Fruit fly (Drosophila melanogaster) whole organism, adult: ENCODE results near the gene Ndc1.

ENCODE experiments used
- CG33017 ChIP-seq: fragments of 200-800 bp; sonication (Bioruptor generic); optimal IDR thresholded peaks from 2 replicates; lab custom pipeline; 2018; ENCODE audit warnings: missing biosample characterization, mild to moderate bottlenecking, missing genetic modification characterization, moderate library complexity
- CG5204 ChIP-seq: fragments of 200-800 bp; sonication (Bioruptor generic); optimal IDR thresholded peaks from 2 replicates; lab custom pipeline; 2016; ENCODE audit warnings: missing biosample characterization, missing genetic modification characterization
- Clk ChIP-seq: fragments of 200-800 bp; sonication (Bioruptor generic); optimal IDR thresholded peaks from 2 replicates; lab custom pipeline; 2017; ENCODE audit warnings: missing biosample characterization, missing genetic modification characterization
- Crg-1 ChIP-seq: fragments of 200-800 bp; sonication (Bioruptor generic); optimal IDR thresholded peaks from 2 replicates; lab custom pipeline; 2016; ENCODE audit warnings: missing biosample characterization, missing genetic modification characterization
- bab1 ChIP-seq: fragments of 200-800 bp; sonication (Bioruptor generic); optimal IDR thresholded peaks from 3 replicates; lab custom pipeline; 2019; ENCODE audit warnings: missing biosample characterization, mild to moderate bottlenecking, missing genetic modification characterization, moderate library complexity
- cnc ChIP-seq, 2 experiments: fragments of >200 bp; optimal IDR thresholded peaks; 2 replicates each; lab custom pipeline; 2017
- kay ChIP-seq: fragments of 200-800 bp; sonication (Bioruptor generic); peaks from one replicate; lab custom pipeline; 2016; ENCODE audit warnings: missing biosample characterization, missing genetic modification characterization, borderline replicate concordance
- ovo ChIP-seq: fragments of 200-800 bp; sonication (Bioruptor generic); optimal IDR thresholded peaks from 2 replicates; lab custom pipeline; 2016; ENCODE audit warnings: missing biosample characterization, missing genetic modification characterization
- tj ChIP-seq: fragments of 200-800 bp; sonication (Bioruptor generic); optimal IDR thresholded peaks from 3 replicates; lab custom pipeline; 2017; ENCODE audit warnings: missing biosample characterization, mild to moderate bottlenecking, missing genetic modification characterization, moderate library complexity

- TF ChIP-seq bab1: no peak
- no peak for TF ChIP-seq cnc (optimal IDR thresholded peaks at IDR 0.05; lab: Kevin White, UChicago)
- no peak for TF ChIP-seq kay (GFP tag; lab: Kevin White, UChicago)
- TF ChIP-seq Clk (GFP tag; lab: Kevin White, UChicago): no peak
- no peak for TF ChIP-seq CG33017 (tag; lab: Kevin White, UChicago)
- TF ChIP-seq ovo: no peak
- TF ChIP-seq Crg-1: no peak
- no peak for TF ChIP-seq CG5204 (GFP tag; lab: Kevin White, UChicago)
- no peak for TF ChIP-seq tj (GFP tag; lab: Kevin White, UChicago)
Observed at dm6 chr3R:23960865-23961264, 36.7 kb downstream of the Ndc1 start.
